Worm (Caenorhabditis elegans) whole organism, young adult: ENCODE data around the gene str-2.

ENCODE experiments used
- B0019.2 ChIP-seq: fragments of 200-800 bp; sonication (Bioruptor generic); conservative IDR thresholded peaks from 2 replicates; pipeline ENCODE4 v1.3.6; 2022; ENCODE audit warnings: missing genetic modification reagents, missing genetic modification characterization, missing compliant biosample characterization
- B0336.3 ChIP-seq: fragments of 200-800 bp; sonication (Bioruptor generic); IDR thresholded peaks from 2 replicates; pipeline ENCODE4 v1.3.6; 2022; ENCODE audit warnings: missing genetic modification characterization, missing compliant biosample characterization
- C06A6.2 ChIP-seq: fragments of 200-800 bp; sonication (Bioruptor generic); conservative IDR thresholded peaks from 2 replicates; pipeline ENCODE4 v1.3.6; 2022; ENCODE audit warnings: missing genetic modification characterization, missing compliant biosample characterization
- D2030.7 ChIP-seq: fragments of 200-800 bp; sonication (Bioruptor generic); IDR thresholded peaks from 2 replicates; pipeline ENCODE4 v1.3.6; 2022; ENCODE audit warnings: missing genetic modification reagents, missing genetic modification characterization, missing compliant biosample characterization
- F22D6.2 ChIP-seq: sonication (generic microtip); optimal IDR thresholded peaks from 2 replicates; lab custom pipeline; 2016; ENCODE audit warnings: mild to moderate bottlenecking, missing genetic modification characterization, missing compliant biosample characterization
- F23B12.7 ChIP-seq: sonication (generic microtip); optimal IDR thresholded peaks from 2 replicates; lab custom pipeline; 2017; ENCODE audit warnings: missing genetic modification characterization, mild to moderate bottlenecking, missing compliant biosample characterization, antibody characterized with exemption, moderate library complexity; ENCODE audit not compliant: insufficient read depth
- F39B2.1 ChIP-seq: fragments of 200-800 bp; sonication (Bioruptor generic); IDR thresholded peaks from 2 replicates; pipeline ENCODE4 v1.3.6; 2022; ENCODE audit warnings: missing genetic modification reagents, missing genetic modification characterization, missing compliant biosample characterization
- F49E8.2 ChIP-seq: sonication (generic microtip); optimal IDR thresholded peaks from 3 replicates; lab custom pipeline; 2017; ENCODE audit warnings: missing genetic modification characterization, mild to moderate bottlenecking, missing compliant biosample characterization, antibody characterized with exemption, moderate library complexity; ENCODE audit not compliant: insufficient read depth
- F57C9.4 ChIP-seq: sonication (generic microtip); optimal IDR thresholded peaks from 2 replicates; lab custom pipeline; 2017; ENCODE audit warnings: mild to moderate bottlenecking, missing genetic modification characterization, missing compliant biosample characterization
- T07F8.4 ChIP-seq: sonication (generic microtip); optimal IDR thresholded peaks from 2 replicates; lab custom pipeline; 2016; ENCODE audit warnings: mild to moderate bottlenecking, missing genetic modification characterization, moderate library complexity, missing compliant biosample characterization
- Y67H2A.10 ChIP-seq: fragments of 200-800 bp; sonication (Bioruptor generic); conservative IDR thresholded peaks from 2 replicates; pipeline ENCODE4 v1.3.6; 2022; ENCODE audit warnings: missing genetic modification reagents, missing genetic modification characterization, missing compliant biosample characterization
- Y79H2A.3 ChIP-seq: fragments of 200-800 bp; sonication (Bioruptor generic); conservative IDR thresholded peaks from 2 replicates; pipeline ENCODE4 v1.3.6; 2022; ENCODE audit warnings: missing genetic modification reagents, missing genetic modification characterization, missing compliant biosample characterization
- ama-1 ChIP-seq, 3 experiments: fragments of 150-350 bp in 1 of 3; sonication (generic microtip) in 2 of 3; optimal IDR thresholded peaks; 2 replicates each; lab custom pipeline; 2014 to 2018; ENCODE audit warnings: missing biosample characterization in 2 of 3, missing genetic modification characterization in 2 of 3, missing genetic modification reagents in 2 of 3
- aptf-2 ChIP-seq: fragments of 200-800 bp; sonication (Bioruptor generic); conservative IDR thresholded peaks from 2 replicates; pipeline ENCODE4 v1.3.6; 2022; ENCODE audit warnings: missing genetic modification reagents, missing genetic modification characterization, missing compliant biosample characterization
- aptf-3 ChIP-seq: fragments of 200-800 bp; sonication (Bioruptor generic); IDR thresholded peaks from 2 replicates; pipeline ENCODE4 v1.3.6; 2022; ENCODE audit warnings: missing genetic modification characterization, missing compliant biosample characterization
- attf-5 ChIP-seq: fragments of 200-800 bp; sonication (Bioruptor generic); optimal IDR thresholded peaks from 2 replicates; lab custom pipeline; 2018; ENCODE audit warnings: mild to moderate bottlenecking, missing genetic modification characterization, missing compliant biosample characterization
- attf-6 ChIP-seq: fragments of 200-800 bp; sonication (Bioruptor generic); IDR thresholded peaks from 2 replicates; pipeline ENCODE4 v1.3.6; 2022; ENCODE audit warnings: missing genetic modification reagents, missing genetic modification characterization, missing compliant biosample characterization
- ceh-40 ChIP-seq: fragments of 200-800 bp; sonication (Bioruptor generic); IDR thresholded peaks from 2 replicates; pipeline ENCODE4 v1.3.6; 2022; ENCODE audit warnings: missing genetic modification characterization, missing compliant biosample characterization
- die-1 ChIP-seq: sonication (generic microtip); optimal IDR thresholded peaks from 2 replicates; lab custom pipeline; 2016; ENCODE audit warnings: missing genotype, mild to moderate bottlenecking, missing genetic modification characterization, missing compliant biosample characterization
- dox-1 ChIP-seq: fragments of 200-800 bp; sonication (Bioruptor generic); IDR thresholded peaks from 2 replicates; pipeline ENCODE4 v1.3.6; 2022; ENCODE audit warnings: missing genetic modification reagents, missing genetic modification characterization, missing compliant biosample characterization
- dpff-1 ChIP-seq: sonication (generic microtip); optimal IDR thresholded peaks from 2 replicates; lab custom pipeline; 2017; ENCODE audit warnings: mild to moderate bottlenecking, missing genetic modification characterization, missing compliant biosample characterization
- egrh-3 ChIP-seq: fragments of 200-800 bp; sonication (Bioruptor generic); IDR thresholded peaks from 2 replicates; pipeline ENCODE4 v1.3.6; 2022; ENCODE audit warnings: missing genetic modification reagents, missing genetic modification characterization, missing compliant biosample characterization
- ekl-4 ChIP-seq: fragments of 200-800 bp; sonication (Bioruptor generic); IDR thresholded peaks from 2 replicates; pipeline ENCODE4 v1.3.6; 2022; ENCODE audit warnings: missing genetic modification reagents, missing genetic modification characterization, missing compliant biosample characterization
- ets-4 ChIP-seq: fragments of 200-800 bp; sonication (Bioruptor generic); optimal IDR thresholded peaks from 2 replicates; lab custom pipeline; 2018; ENCODE audit warnings: mild to moderate bottlenecking, missing genetic modification characterization, missing compliant biosample characterization
- lin-26 ChIP-seq: fragments of 200-800 bp; sonication (Bioruptor generic); IDR thresholded peaks from 2 replicates; pipeline ENCODE4 v1.3.6; 2022; ENCODE audit warnings: missing genetic modification reagents, missing genetic modification characterization, missing compliant biosample characterization
- lin-40 ChIP-seq: sonication (generic microtip); optimal IDR thresholded peaks from 2 replicates; lab custom pipeline; 2016; ENCODE audit warnings: missing genetic modification characterization, mild to moderate bottlenecking, missing compliant biosample characterization, missing genotype, missing genetic modification reagents
- lir-1 ChIP-seq: fragments of 200-800 bp; sonication (Bioruptor generic); conservative IDR thresholded peaks from 2 replicates; pipeline ENCODE4 v1.3.6; 2022; ENCODE audit warnings: missing genetic modification reagents, missing genetic modification characterization, missing compliant biosample characterization
- madf-10 ChIP-seq: sonication (generic microtip); optimal IDR thresholded peaks from 2 replicates; lab custom pipeline; 2016; ENCODE audit warnings: mild to moderate bottlenecking, missing genetic modification characterization, missing compliant biosample characterization
- madf-6 ChIP-seq: fragments of 200-800 bp; sonication (Bioruptor generic); IDR thresholded peaks from 2 replicates; pipeline ENCODE4 v1.3.6; 2022; ENCODE audit warnings: missing genetic modification reagents, missing genetic modification characterization, missing compliant biosample characterization
- mcd-1 ChIP-seq: fragments of 200-800 bp; sonication (Bioruptor generic); IDR thresholded peaks from 2 replicates; pipeline ENCODE4 v1.3.6; 2022; ENCODE audit warnings: missing genetic modification reagents, missing genetic modification characterization, missing compliant biosample characterization
- nfya-2 ChIP-seq: fragments of 200-800 bp; sonication (Bioruptor generic); IDR thresholded peaks from 2 replicates; pipeline ENCODE4 v1.3.6; 2022; ENCODE audit warnings: missing genetic modification reagents, missing genetic modification characterization, missing compliant biosample characterization
- nhr-179 ChIP-seq: sonication (generic microtip); optimal IDR thresholded peaks from 2 replicates; lab custom pipeline; 2016; ENCODE audit warnings: mild to moderate bottlenecking, missing genetic modification characterization, missing compliant biosample characterization
- nhr-90 ChIP-seq: sonication (generic microtip); optimal IDR thresholded peaks from 2 replicates; lab custom pipeline; 2016; ENCODE audit warnings: missing genotype, mild to moderate bottlenecking, missing genetic modification characterization, missing compliant biosample characterization
- rcor-1 ChIP-seq: fragments of 200-800 bp; sonication (Bioruptor generic); IDR thresholded peaks from 2 replicates; pipeline ENCODE4 v1.3.6; 2022; ENCODE audit warnings: missing genetic modification reagents, missing genetic modification characterization, missing compliant biosample characterization
- repo-1 ChIP-seq: sonication (generic microtip); optimal IDR thresholded peaks from 2 replicates; lab custom pipeline; 2017; ENCODE audit warnings: mild to moderate bottlenecking, missing genetic modification characterization, missing compliant biosample characterization
- rpc-1 ChIP-seq, 2 experiments: fragments of 150-350 bp in 1 of 2; sonication (generic microtip) in 1 of 2; optimal IDR thresholded peaks; 2 replicates each; lab custom pipeline; 2014 to 2018; ENCODE audit warnings: missing biosample characterization in 1 of 2, missing genetic modification characterization in 1 of 2, missing genetic modification reagents in 1 of 2, missing genotype in 1 of 2
- sdz-38 ChIP-seq: sonication (generic microtip); optimal IDR thresholded peaks from 2 replicates; lab custom pipeline; 2016; ENCODE audit warnings: missing genotype, missing genetic modification characterization, missing compliant biosample characterization
- snpc-1.1 ChIP-seq: sonication (generic microtip); optimal IDR thresholded peaks from 2 replicates; lab custom pipeline; 2017; ENCODE audit warnings: missing genetic modification characterization, mild to moderate bottlenecking, missing compliant biosample characterization, antibody characterized with exemption, moderate library complexity, missing genotype, missing genetic modification reagents; ENCODE audit not compliant: insufficient read depth
- snpc-4 ChIP-seq, 5 experiments: fragments of 150-350 bp in 1 of 5; sonication (generic microtip) in 4 of 5; optimal IDR thresholded peaks; 2 replicates each; lab custom pipeline; 2014 to 2018; ENCODE audit warnings: missing genetic modification characterization in 5 of 5, missing biosample characterization in 3 of 5, antibody characterized with exemption in 2 of 5, mild to moderate bottlenecking in 2 of 5, missing compliant biosample characterization in 2 of 5, missing genotype in 2 of 5, moderate library complexity in 2 of 5, missing genetic modification reagents in 1 of 5
- sptf-2 ChIP-seq: fragments of 200-800 bp; sonication (Bioruptor generic); optimal IDR thresholded peaks from 2 replicates; lab custom pipeline; 2018; ENCODE audit warnings: mild to moderate bottlenecking, missing genetic modification characterization, missing compliant biosample characterization
- tbp1 ChIP-seq: fragments of 200-800 bp; sonication (Bioruptor generic); optimal IDR thresholded peaks from 2 replicates; lab custom pipeline; 2018; ENCODE audit warnings: mild to moderate bottlenecking, missing genetic modification characterization, missing compliant biosample characterization
- tbx-9 ChIP-seq: sonication (generic microtip); optimal IDR thresholded peaks from 2 replicates; lab custom pipeline; 2016; ENCODE audit warnings: borderline replicate concordance, missing genetic modification characterization, inconsistent platforms, missing compliant biosample characterization
- xnd-1 ChIP-seq: sonication (generic microtip); optimal IDR thresholded peaks from 2 replicates; lab custom pipeline; 2016; ENCODE audit warnings: missing genotype, missing genetic modification reagents, missing genetic modification characterization, missing compliant biosample characterization
- zfh-2 ChIP-seq: fragments of 200-800 bp; sonication (Bioruptor generic); conservative IDR thresholded peaks from 2 replicates; pipeline ENCODE4 v1.3.6; 2022; ENCODE audit warnings: missing genetic modification reagents, missing genetic modification characterization, missing compliant biosample characterization
- zim-3 ChIP-seq: sonication (generic microtip); optimal IDR thresholded peaks from 2 replicates; lab custom pipeline; 2017; ENCODE audit warnings: mild to moderate bottlenecking, missing genetic modification characterization, moderate library complexity, missing compliant biosample characterization
- ztf-22 ChIP-seq: fragments of 200-800 bp; sonication (Bioruptor generic); optimal IDR thresholded peaks from 2 replicates; lab custom pipeline; 2018; ENCODE audit warnings: mild to moderate bottlenecking, missing genetic modification characterization, moderate library complexity, missing compliant biosample characterization
- ztf-26 ChIP-seq: sonication (generic microtip); optimal IDR thresholded peaks from 2 replicates; lab custom pipeline; 2017; ENCODE audit warnings: missing genetic modification characterization, missing compliant biosample characterization

The str-2 gene

ce11 chrV:9786721-9787131 is 37.3 kb downstream of the str-2 start, which contains the start of gene F46B6.6 (continued):
- TF ChIP-seq F49E8.2 (tag; lab: Kevin White, UChicago) (peak; percentile 53), D2030.7 (GFP tag; lab: Robert Waterston, UW) (no peak), ztf-22 (GFP tag; lab: Kevin White, UChicago) (no peak), rcor-1 (GFP tag; lab: Robert Waterston, UW) (no peak), aptf-3 (no peak), xnd-1 (no peak), ceh-40 (GFP tag; lab: Robert Waterston, UW) (no peak), snpc-4 (GFP tag; optimal IDR thresholded peaks at IDR 0.05; lab: Kevin White, UChicago) (peak; percentile 33), snpc-4 (tag; optimal IDR thresholded peaks at IDR 0.05; lab: Kevin White, UChicago) (no peak), Y79H2A.3 (GFP tag; lab: Robert Waterston, UW) (no peak), madf-6 (peak; percentile 29; the same call in 1 of the 2 replicates), die-1 (tag; lab: Kevin White, UChicago) (peak; percentile 15), ama-1 (optimal IDR thresholded peaks at IDR 0.05; lab: Kevin White, UChicago) (peak; percentile 72), ama-1 (GFP tag; optimal IDR thresholded peaks at IDR 0.05; lab: Kevin White, UChicago) (peak; percentile 14 to 36), nhr-90 (tag; lab: Kevin White, UChicago) (no peak), lin-26 (GFP tag; lab: Robert Waterston, UW) (no peak; the same call in 1 of the 2 replicates), nfya-2 (GFP tag; lab: Robert Waterston, UW) (no peak), C06A6.2 (0 out of 2 replicates have a peak, but pooled peaks have one; percentile 10), dpff-1 (tag; lab: Kevin White, UChicago) (no peak), rpc-1 (optimal IDR thresholded peaks at IDR 0.05; lab: Kevin White, UChicago) (no peak), rpc-1 (tag; optimal IDR thresholded peaks at IDR 0.05; lab: Kevin White, UChicago) (no peak), B0019.2 (GFP tag; lab: Robert Waterston, UW) (no peak), F22D6.2 (no peak), tbp1 (GFP tag; lab: Kevin White, UChicago) (peak; percentile 14), egrh-3 (GFP tag; lab: Robert Waterston, UW) (no peak), ekl-4 (peak; percentile 50; the same call in 1 of the 2 replicates), aptf-2 (GFP tag; lab: Robert Waterston, UW) (no peak), F57C9.4 (tag; lab: Kevin White, UChicago) (no peak), B0336.3 (GFP tag; lab: Robert Waterston, UW) (peak; percentile 47; the same call in 1 of the 2 replicates), ztf-26 (tag; lab: Kevin White, UChicago) (no peak), F39B2.1 (GFP tag; lab: Robert Waterston, UW) (no peak), snpc-1.1 (tag; lab: Kevin White, UChicago) (peak; percentile 11), T07F8.4 (no peak), lin-40 (tag; lab: Kevin White, UChicago) (no peak), mcd-1 (GFP tag; lab: Robert Waterston, UW) (no peak), sptf-2 (GFP tag; lab: Kevin White, UChicago) (no peak), Y67H2A.10 (GFP tag; lab: Robert Waterston, UW) (no peak), attf-5 (GFP tag; lab: Kevin White, UChicago) (peak; percentile 41), lir-1 (GFP tag; lab: Robert Waterston, UW) (no peak; the same call in 1 of the 2 replicates), ets-4 (GFP tag; lab: Kevin White, UChicago) (no peak), attf-6 (GFP tag; lab: Robert Waterston, UW) (no peak), dox-1 (GFP tag; lab: Robert Waterston, UW) (no peak), F23B12.7 (no peak), zfh-2 (no peak), repo-1 (tag; lab: Kevin White, UChicago) (peak; percentile 92), sdz-38 (tag; lab: Kevin White, UChicago) (no peak), nhr-179 (tag; lab: Kevin White, UChicago) (no peak), tbx-9 (tag; lab: Kevin White, UChicago) (no peak), madf-10 (no peak), zim-3 (tag; lab: Kevin White, UChicago) (peak; percentile 52)
